Worm (Caenorhabditis elegans) whole organism, young adult: ENCODE data around the gene tpa-1.

Source experiments
- B0035.1 ChIP-seq: sonication (generic microtip); optimal IDR thresholded peaks from 2 replicates; lab custom pipeline; 2016; ENCODE audit warnings: missing genetic modification characterization, mild to moderate bottlenecking, missing compliant biosample characterization, missing genotype, missing genetic modification reagents
- C17E4.6 ChIP-seq: fragments of 200-800 bp; sonication (Bioruptor generic); IDR thresholded peaks from 2 replicates; pipeline ENCODE4 v1.3.6; 2022; ENCODE audit warnings: missing genetic modification reagents, missing genetic modification characterization, missing compliant biosample characterization
- D2030.7 ChIP-seq: fragments of 200-800 bp; sonication (Bioruptor generic); IDR thresholded peaks from 2 replicates; pipeline ENCODE4 v1.3.6; 2022; ENCODE audit warnings: missing genetic modification reagents, missing genetic modification characterization, missing compliant biosample characterization
- F10E7.11 ChIP-seq: sonication (generic microtip); optimal IDR thresholded peaks from 2 replicates; lab custom pipeline; 2017; ENCODE audit warnings: mild to moderate bottlenecking, missing genetic modification characterization, moderate library complexity, missing compliant biosample characterization
- F49E8.2 ChIP-seq: sonication (generic microtip); optimal IDR thresholded peaks from 3 replicates; lab custom pipeline; 2017; ENCODE audit warnings: missing genetic modification characterization, mild to moderate bottlenecking, missing compliant biosample characterization, antibody characterized with exemption, moderate library complexity; ENCODE audit not compliant: insufficient read depth
- F55B11.4 ChIP-seq: sonication (generic microtip); optimal IDR thresholded peaks from 2 replicates; lab custom pipeline; 2016; ENCODE audit warnings: missing compliant biosample characterization, missing genetic modification characterization, borderline replicate concordance; ENCODE audit not compliant: insufficient read depth
- F57A8.1 ChIP-seq: fragments of 200-800 bp; sonication (Bioruptor generic); optimal IDR thresholded peaks from 2 replicates; lab custom pipeline; 2018; ENCODE audit warnings: mild to moderate bottlenecking, missing genetic modification characterization, moderate library complexity, missing compliant biosample characterization
- T07F8.4 ChIP-seq: sonication (generic microtip); optimal IDR thresholded peaks from 2 replicates; lab custom pipeline; 2016; ENCODE audit warnings: mild to moderate bottlenecking, missing genetic modification characterization, moderate library complexity, missing compliant biosample characterization
- Y53G8AR.9 ChIP-seq: fragments of 200-800 bp; sonication (Bioruptor generic); conservative IDR thresholded peaks from 2 replicates; pipeline ENCODE4 v1.3.6; 2022; ENCODE audit warnings: missing genetic modification reagents, missing genetic modification characterization, missing compliant biosample characterization
- Y56A3A.18 ChIP-seq: fragments of 200-800 bp; sonication (Bioruptor generic); IDR thresholded peaks from 2 replicates; pipeline ENCODE4 v1.3.6; 2022; ENCODE audit warnings: missing genetic modification reagents, missing genetic modification characterization, missing compliant biosample characterization
- Y67H2A.10 ChIP-seq: fragments of 200-800 bp; sonication (Bioruptor generic); conservative IDR thresholded peaks from 2 replicates; pipeline ENCODE4 v1.3.6; 2022; ENCODE audit warnings: missing genetic modification reagents, missing genetic modification characterization, missing compliant biosample characterization
- ZK185.1 ChIP-seq: sonication (generic microtip); optimal IDR thresholded peaks from 2 replicates; lab custom pipeline; 2016; ENCODE audit warnings: mild to moderate bottlenecking, missing genetic modification characterization, missing compliant biosample characterization; ENCODE audit not compliant: poor library complexity, severe bottlenecking
- aptf-3 ChIP-seq: fragments of 200-800 bp; sonication (Bioruptor generic); IDR thresholded peaks from 2 replicates; pipeline ENCODE4 v1.3.6; 2022; ENCODE audit warnings: missing genetic modification characterization, missing compliant biosample characterization
- attf-3 ChIP-seq: fragments of 200-800 bp; sonication (Bioruptor generic); conservative IDR thresholded peaks from 2 replicates; pipeline ENCODE4 v1.3.6; 2022; ENCODE audit warnings: missing genetic modification reagents, missing genetic modification characterization, missing compliant biosample characterization
- bed-2 ChIP-seq: fragments of 200-800 bp; sonication (Bioruptor generic); IDR thresholded peaks from 2 replicates; pipeline ENCODE4 v1.3.6; 2022; ENCODE audit warnings: missing genetic modification reagents, missing genetic modification characterization, missing compliant biosample characterization
- ccch-3 ChIP-seq: fragments of 200-800 bp; sonication (Bioruptor generic); optimal IDR thresholded peaks from 2 replicates; lab custom pipeline; 2018; ENCODE audit warnings: mild to moderate bottlenecking, missing genetic modification characterization, missing compliant biosample characterization
- ceh-58 ChIP-seq: fragments of 200-800 bp; sonication (Bioruptor generic); IDR thresholded peaks from 2 replicates; pipeline ENCODE4 v1.3.6; 2022; ENCODE audit warnings: missing genetic modification characterization, missing compliant biosample characterization
- dox-1 ChIP-seq: fragments of 200-800 bp; sonication (Bioruptor generic); IDR thresholded peaks from 2 replicates; pipeline ENCODE4 v1.3.6; 2022; ENCODE audit warnings: missing genetic modification reagents, missing genetic modification characterization, missing compliant biosample characterization
- dpff-1 ChIP-seq: sonication (generic microtip); optimal IDR thresholded peaks from 2 replicates; lab custom pipeline; 2017; ENCODE audit warnings: mild to moderate bottlenecking, missing genetic modification characterization, missing compliant biosample characterization
- dpl-1 ChIP-seq: fragments of 150-350 bp; optimal IDR thresholded peaks from 2 replicates; lab custom pipeline; 2014; ENCODE audit warnings: missing biosample characterization, missing genetic modification reagents, missing genetic modification characterization
- egrh-3 ChIP-seq: fragments of 200-800 bp; sonication (Bioruptor generic); IDR thresholded peaks from 2 replicates; pipeline ENCODE4 v1.3.6; 2022; ENCODE audit warnings: missing genetic modification reagents, missing genetic modification characterization, missing compliant biosample characterization
- him-1 ChIP-seq: sonication (generic microtip); optimal IDR thresholded peaks from 2 replicates; lab custom pipeline; 2016; ENCODE audit warnings: missing genotype, missing genetic modification reagents, missing genetic modification characterization, missing compliant biosample characterization
- hlh-26 ChIP-seq: fragments of 200-800 bp; sonication (Bioruptor generic); conservative IDR thresholded peaks from 2 replicates; pipeline ENCODE4 v1.3.6; 2022; ENCODE audit warnings: missing genetic modification reagents, missing genetic modification characterization, missing compliant biosample characterization
- lin-26 ChIP-seq: fragments of 200-800 bp; sonication (Bioruptor generic); IDR thresholded peaks from 2 replicates; pipeline ENCODE4 v1.3.6; 2022; ENCODE audit warnings: missing genetic modification reagents, missing genetic modification characterization, missing compliant biosample characterization
- lin-40 ChIP-seq: sonication (generic microtip); optimal IDR thresholded peaks from 2 replicates; lab custom pipeline; 2016; ENCODE audit warnings: missing genetic modification characterization, mild to moderate bottlenecking, missing compliant biosample characterization, missing genotype, missing genetic modification reagents
- lin-54 ChIP-seq: fragments of 200-800 bp; sonication (Bioruptor generic); optimal IDR thresholded peaks from 2 replicates; lab custom pipeline; 2018; ENCODE audit warnings: mild to moderate bottlenecking, missing genetic modification characterization, missing compliant biosample characterization
- lsy-27 ChIP-seq: sonication (generic microtip); optimal IDR thresholded peaks from 2 replicates; lab custom pipeline; 2017; ENCODE audit warnings: missing genetic modification characterization, mild to moderate bottlenecking, missing compliant biosample characterization, antibody characterized with exemption, missing genotype, borderline replicate concordance; ENCODE audit not compliant: insufficient read depth
- mel-28 ChIP-seq: sonication (generic microtip); optimal IDR thresholded peaks from 2 replicates; lab custom pipeline; 2016; ENCODE audit warnings: borderline replicate concordance, mild to moderate bottlenecking, missing genetic modification characterization, missing compliant biosample characterization
- mes-4 ChIP-seq: sonication (generic microtip); optimal IDR thresholded peaks from 2 replicates; lab custom pipeline; 2016; ENCODE audit warnings: missing genotype, missing genetic modification characterization, missing compliant biosample characterization
- nfya-1 ChIP-seq: sonication (generic microtip); optimal IDR thresholded peaks from 2 replicates; lab custom pipeline; 2017; ENCODE audit warnings: antibody characterized with exemption, missing compliant biosample characterization, missing genetic modification characterization, borderline replicate concordance; ENCODE audit not compliant: insufficient read depth
- rcor-1 ChIP-seq: fragments of 200-800 bp; sonication (Bioruptor generic); IDR thresholded peaks from 2 replicates; pipeline ENCODE4 v1.3.6; 2022; ENCODE audit warnings: missing genetic modification reagents, missing genetic modification characterization, missing compliant biosample characterization
- somi-1 ChIP-seq: fragments of 200-800 bp; sonication (Bioruptor generic); optimal IDR thresholded peaks from 2 replicates; lab custom pipeline; 2018; ENCODE audit warnings: mild to moderate bottlenecking, missing genetic modification characterization, missing compliant biosample characterization
- sptf-2 ChIP-seq: fragments of 200-800 bp; sonication (Bioruptor generic); optimal IDR thresholded peaks from 2 replicates; lab custom pipeline; 2018; ENCODE audit warnings: mild to moderate bottlenecking, missing genetic modification characterization, missing compliant biosample characterization
- tbp1 ChIP-seq: fragments of 200-800 bp; sonication (Bioruptor generic); optimal IDR thresholded peaks from 2 replicates; lab custom pipeline; 2018; ENCODE audit warnings: mild to moderate bottlenecking, missing genetic modification characterization, missing compliant biosample characterization
- tlf-1 ChIP-seq: fragments of 200-800 bp; sonication (Bioruptor generic); optimal IDR thresholded peaks from 2 replicates; lab custom pipeline; 2018; ENCODE audit warnings: mild to moderate bottlenecking, missing genetic modification characterization, missing compliant biosample characterization
- unc-130 ChIP-seq: sonication (generic microtip); optimal IDR thresholded peaks from 2 replicates; lab custom pipeline; 2016; ENCODE audit warnings: missing genetic modification reagents, missing genetic modification characterization, missing compliant biosample characterization
- ztf-22 ChIP-seq: fragments of 200-800 bp; sonication (Bioruptor generic); optimal IDR thresholded peaks from 2 replicates; lab custom pipeline; 2018; ENCODE audit warnings: mild to moderate bottlenecking, missing genetic modification characterization, moderate library complexity, missing compliant biosample characterization
- ztf-25 ChIP-seq: fragments of 200-800 bp; sonication (Bioruptor generic); IDR thresholded peaks from 2 replicates; pipeline ENCODE4 v1.3.6; 2022; ENCODE audit warnings: missing genetic modification reagents, missing genetic modification characterization, missing compliant biosample characterization
- ztf-26 ChIP-seq: sonication (generic microtip); optimal IDR thresholded peaks from 2 replicates; lab custom pipeline; 2017; ENCODE audit warnings: missing genetic modification characterization, missing compliant biosample characterization

The tpa-1 gene

DNA sequence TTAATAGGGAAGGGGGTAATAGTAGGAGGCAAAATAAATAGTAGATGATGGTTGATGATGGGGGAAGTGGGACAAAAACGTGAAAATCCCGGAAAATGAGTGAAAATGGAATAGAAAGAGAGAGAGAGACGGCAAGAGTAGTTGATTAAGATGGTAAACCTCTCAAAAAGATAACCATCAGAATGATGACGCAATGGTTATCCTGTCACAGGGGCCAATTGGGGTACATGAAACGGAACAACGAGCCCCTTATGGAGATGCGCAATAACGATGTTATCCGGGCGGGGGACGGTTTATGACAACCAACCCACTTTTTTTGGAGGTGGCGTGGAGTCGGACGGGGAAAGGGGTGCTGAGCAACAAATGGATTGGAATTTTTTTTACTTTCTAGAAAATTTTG, 58.0 kb downstream of the tpa-1 start:
- TF ChIP-seq rcor-1 (GFP tag; lab: Robert Waterston, UW) (no peak), nfya-1 (no peak), tlf-1 (GFP tag; lab: Kevin White, UChicago) (no peak), mel-28 (tag; lab: Kevin White, UChicago) (no peak), egrh-3 (GFP tag; lab: Robert Waterston, UW) (no peak), hlh-26 (GFP tag; lab: Robert Waterston, UW) (no peak), Y53G8AR.9 (no peak), B0035.1 (tag; lab: Kevin White, UChicago) (no peak), F55B11.4 (tag; lab: Kevin White, UChicago) (no peak), ztf-22 (GFP tag; lab: Kevin White, UChicago) (no peak), somi-1 (GFP tag; lab: Kevin White, UChicago) (no peak), dpff-1 (tag; lab: Kevin White, UChicago) (no peak), lsy-27 (tag; lab: Kevin White, UChicago) (no peak), Y56A3A.18 (GFP tag; lab: Robert Waterston, UW) (no peak), unc-130 (GFP tag; lab: Kevin White, UChicago) (no peak), lin-54 (GFP tag; lab: Kevin White, UChicago) (no peak), aptf-3 (GFP tag; lab: Robert Waterston, UW) (no peak), ztf-26 (tag; lab: Kevin White, UChicago) (no peak), F10E7.11 (no peak), ceh-58 (GFP tag; lab: Robert Waterston, UW) (no peak)
- TF ChIP-seq, all 124 proteins: peak for 0

DNA sequence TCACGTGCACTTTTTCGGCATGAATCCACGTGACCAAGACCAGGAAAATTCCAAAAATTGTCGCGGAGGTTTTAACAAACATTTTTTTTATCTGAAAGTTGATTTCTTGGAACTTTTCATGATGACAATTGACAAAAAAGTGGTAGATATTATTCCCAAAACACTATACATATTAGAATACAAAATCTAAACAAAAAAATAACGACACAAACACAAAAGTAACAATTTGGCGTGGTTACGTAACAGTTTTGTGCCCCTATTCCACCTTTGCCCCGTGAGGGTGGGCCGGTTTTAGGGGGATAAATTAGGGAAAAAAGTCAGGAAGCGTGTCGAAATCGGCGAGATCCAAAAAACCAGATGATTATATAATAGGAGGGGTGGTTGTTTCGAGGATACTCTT, 66.0 kb downstream of the tpa-1 start, which contains the start of gene gegf-1:
TSS of gene gegf-1 (minus strand) at position 101 of the 400 bp plus-strand sequence.
- TF ChIP-seq rcor-1 (GFP tag; lab: Robert Waterston, UW), result no peak
- no peak for TF ChIP-seq tbp1
- TF ChIP-seq Y67H2A.10 (GFP tag; lab: Robert Waterston, UW), result no peak
- TF ChIP-seq nfya-1, result no peak
- no peak for TF ChIP-seq ZK185.1 (tag; lab: Kevin White, UChicago)
- TF ChIP-seq ccch-3, result no peak
- TF ChIP-seq dpl-1 (GFP tag; lab: Kevin White, UChicago), result no peak
- no peak for TF ChIP-seq lin-40 (tag; lab: Kevin White, UChicago)
- no peak for TF ChIP-seq F49E8.2 (tag; lab: Kevin White, UChicago)
- TF ChIP-seq him-1 (tag; lab: Kevin White, UChicago), result no peak
- no peak for TF ChIP-seq C17E4.6 (GFP tag; lab: Robert Waterston, UW)
- no peak for TF ChIP-seq sptf-2 (GFP tag; lab: Kevin White, UChicago)
- TF ChIP-seq F57A8.1, result no peak
- TF ChIP-seq egrh-3 (GFP tag; lab: Robert Waterston, UW), result no peak
- TF ChIP-seq D2030.7 (GFP tag; lab: Robert Waterston, UW), result no peak
- TF ChIP-seq bed-2 (GFP tag; lab: Robert Waterston, UW), result no peak
- TF ChIP-seq mes-4 (tag; lab: Kevin White, UChicago), result no peak

DNA sequence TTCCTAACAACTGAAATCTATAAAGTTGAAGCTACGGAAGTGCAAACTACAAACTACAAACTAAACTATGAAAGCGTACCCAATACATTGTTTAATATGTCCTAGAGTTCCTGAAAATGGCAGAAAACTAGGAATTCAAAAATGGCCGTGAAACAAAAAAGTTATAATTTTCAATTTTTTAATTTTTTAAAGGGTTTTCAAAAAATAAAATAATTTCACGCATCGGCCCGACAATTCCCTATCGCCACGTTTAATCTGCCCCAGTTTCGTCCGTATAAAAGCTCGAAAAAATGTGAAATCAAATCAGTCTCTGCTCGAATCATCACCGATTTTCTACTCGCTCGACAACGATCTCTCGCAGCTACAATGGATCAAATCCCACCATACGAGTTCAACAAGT, 66.9 kb downstream of the tpa-1 start, which contains the start of gene Y38C1AA.7:
TSS of gene Y38C1AA.7 (plus strand) at position 301 of the 400 bp plus-strand sequence.
- TF ChIP-seq lin-26 (GFP tag; lab: Robert Waterston, UW) (no peak), ztf-25 (GFP tag; lab: Robert Waterston, UW) (no peak), him-1 (tag; lab: Kevin White, UChicago) (no peak), C17E4.6 (GFP tag; lab: Robert Waterston, UW) (no peak), T07F8.4 (tag; lab: Kevin White, UChicago) (no peak), B0035.1 (tag; lab: Kevin White, UChicago) (no peak), Y53G8AR.9 (no peak), attf-3 (GFP tag; lab: Robert Waterston, UW) (no peak), dox-1 (no peak)
